Worm (Caenorhabditis elegans) whole organism, early embryonic: ENCODE measurements around the gene C47D12.4.

Source experiments
- B0310.2 ChIP-seq: sonication (generic microtip); optimal IDR thresholded peaks from 2 replicates; lab custom pipeline; 2016; ENCODE audit warnings: mild to moderate bottlenecking, missing genetic modification characterization, missing compliant biosample characterization
- F13C5.2 ChIP-seq: sonication (generic microtip); optimal IDR thresholded peaks from 2 replicates; lab custom pipeline; 2017; ENCODE audit warnings: mild to moderate bottlenecking, missing genetic modification characterization, inconsistent platforms, missing compliant biosample characterization
- aly-1 ChIP-seq: sonication (generic microtip); optimal IDR thresholded peaks from 2 replicates; lab custom pipeline; 2016; ENCODE audit warnings: missing genetic modification characterization, missing compliant biosample characterization
- ama-1 ChIP-seq: fragments of 150-350 bp; optimal IDR thresholded peaks from 2 replicates; lab custom pipeline; 2014
- ceh-13 ChIP-seq: fragments of 200-800 bp; sonication (Bioruptor generic); optimal IDR thresholded peaks from 2 replicates; lab custom pipeline; 2018; ENCODE audit warnings: mild to moderate bottlenecking, missing genetic modification characterization, missing compliant biosample characterization
- ceh-36 ChIP-seq: sonication (generic microtip); optimal IDR thresholded peaks from 2 replicates; lab custom pipeline; 2016; ENCODE audit warnings: missing genetic modification characterization, inconsistent platforms, missing compliant biosample characterization
- ets-7 ChIP-seq: sonication (generic microtip); optimal IDR thresholded peaks from 2 replicates; lab custom pipeline; 2016; ENCODE audit warnings: missing genotype, missing genetic modification characterization, missing compliant biosample characterization
- flt-1 ChIP-seq: fragments of 200-800 bp; sonication (Bioruptor generic); IDR thresholded peaks from 2 replicates; pipeline ENCODE4 v1.3.6; 2022; ENCODE audit warnings: missing genetic modification characterization, missing compliant biosample characterization
- hmbx-1 ChIP-seq: sonication (generic microtip); optimal IDR thresholded peaks from 2 replicates; lab custom pipeline; 2016; ENCODE audit warnings: mild to moderate bottlenecking, missing genetic modification characterization, missing compliant biosample characterization
- hmg-4 ChIP-seq: fragments of 200-800 bp; sonication (Bioruptor generic); optimal IDR thresholded peaks from 2 replicates; lab custom pipeline; 2018; ENCODE audit warnings: mild to moderate bottlenecking, missing genetic modification characterization, missing compliant biosample characterization
- hnd-1 ChIP-seq: sonication (generic microtip); optimal IDR thresholded peaks from 2 replicates; lab custom pipeline; 2016; ENCODE audit warnings: missing genetic modification characterization, missing compliant biosample characterization
- pes-1 ChIP-seq: fragments of 200-800 bp; sonication (Bioruptor generic); IDR thresholded peaks from 2 replicates; pipeline ENCODE4 v1.3.6; 2022; ENCODE audit warnings: missing genetic modification reagents, missing genetic modification characterization, missing compliant biosample characterization
- scrt-1 ChIP-seq: fragments of 200-800 bp; sonication (Bioruptor generic); IDR thresholded peaks from 2 replicates; pipeline ENCODE4 v1.3.6; 2022; ENCODE audit warnings: missing genetic modification characterization, missing compliant biosample characterization
- sea-1 ChIP-seq: fragments of 200-800 bp; sonication (Bioruptor generic); conservative IDR thresholded peaks from 2 replicates; pipeline ENCODE4 v1.3.6; 2022; ENCODE audit warnings: missing genetic modification characterization, missing compliant biosample characterization
- tbx-11 ChIP-seq: fragments of 200-800 bp; sonication (Bioruptor generic); IDR thresholded peaks from 2 replicates; pipeline ENCODE4 v1.3.6; 2022; ENCODE audit warnings: missing genetic modification characterization, missing compliant biosample characterization
- tbx-37 ChIP-seq: fragments of 200-800 bp; sonication (Bioruptor generic); conservative IDR thresholded peaks from 2 replicates; pipeline ENCODE4 v1.3.6; 2022; ENCODE audit warnings: missing genetic modification reagents, missing genetic modification characterization, missing compliant biosample characterization
- tra-4 ChIP-seq: sonication (generic microtip); optimal IDR thresholded peaks from 2 replicates; lab custom pipeline; 2017; ENCODE audit warnings: missing genetic modification characterization, missing compliant biosample characterization

The C47D12.4 gene

ce11 chrII:11710771-11711170 is 29.2 kb downstream of the C47D12.4 start:
- TF ChIP-seq flt-1 = no peak
- TF ChIP-seq ama-1 = no peak
- TF ChIP-seq scrt-1 (GFP tag; lab: Robert Waterston, UW) = no peak
- no peak for TF ChIP-seq hnd-1

DNA sequence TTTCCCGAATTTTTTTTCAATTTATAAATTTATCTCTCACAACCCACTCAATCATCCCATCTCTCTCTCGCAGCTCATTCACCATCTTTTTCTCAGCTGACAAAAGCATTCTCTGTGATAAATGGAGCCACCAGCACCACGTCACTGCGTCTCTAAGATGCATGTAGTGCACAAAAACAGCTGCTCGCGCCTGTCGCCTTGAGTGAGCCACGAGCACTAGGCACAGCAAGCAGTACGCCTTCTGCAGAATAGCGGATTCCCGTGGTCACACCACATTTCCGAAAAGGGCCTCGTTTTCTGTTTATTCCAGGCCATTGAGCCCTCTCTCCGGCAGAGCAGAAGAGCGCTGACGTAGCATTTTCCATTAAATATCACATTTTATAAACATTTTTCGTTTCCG is 32.0 kb downstream of the C47D12.4 start, which contains the start of gene F13D12.10:
Gene F13D12.10 (plus strand): TSS at position 231 of the 400 bp plus-strand sequence.
- TF ChIP-seq hmg-4 (GFP tag; lab: Kevin White, UChicago) (no peak), scrt-1 (GFP tag; lab: Robert Waterston, UW) (no peak), hmbx-1 (tag; lab: Kevin White, UChicago) (no peak), ama-1 (no peak), tbx-37 (GFP tag; lab: Robert Waterston, UW) (no peak), ets-7 (tag; lab: Kevin White, UChicago) (no peak), flt-1 (no peak), B0310.2 (tag; lab: Kevin White, UChicago) (no peak), hnd-1 (no peak), pes-1 (GFP tag; lab: Robert Waterston, UW) (no peak), tra-4 (no peak), tbx-11 (GFP tag; lab: Robert Waterston, UW) (no peak), ceh-13 (GFP tag; lab: Kevin White, UChicago) (no peak), aly-1 (tag; lab: Kevin White, UChicago) (no peak)

DNA sequence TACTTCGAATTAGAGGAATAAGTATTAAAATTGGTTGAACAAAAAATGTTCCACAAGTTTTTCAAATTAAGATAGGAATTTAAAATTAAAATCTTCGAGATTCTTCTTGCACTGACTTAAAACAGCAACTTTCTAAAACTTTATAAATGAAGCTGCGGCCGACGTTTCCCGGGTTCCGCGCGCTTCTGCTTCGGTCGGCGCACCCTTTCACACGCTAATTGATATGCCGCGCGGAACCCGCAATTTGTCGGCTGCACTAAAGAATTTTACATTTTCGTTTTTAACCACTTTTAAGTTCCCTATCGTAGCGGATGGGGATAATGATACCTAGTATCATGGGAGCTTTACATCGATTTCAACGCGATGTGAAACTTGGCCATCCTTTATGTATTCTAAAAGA is 33.2 kb downstream of the C47D12.4 start:
- no peak for TF ChIP-seq ceh-36 (tag; lab: Kevin White, UChicago)
- no peak for TF ChIP-seq pes-1 (GFP tag; lab: Robert Waterston, UW)
- TF ChIP-seq hmg-4 (GFP tag; lab: Kevin White, UChicago) = no peak
- TF ChIP-seq scrt-1 (GFP tag; lab: Robert Waterston, UW) = no peak
- TF ChIP-seq hmbx-1 (tag; lab: Kevin White, UChicago) = no peak
- TF ChIP-seq F13C5.2 (tag; lab: Kevin White, UChicago) = no peak
- no peak for TF ChIP-seq B0310.2 (tag; lab: Kevin White, UChicago)
- no peak for TF ChIP-seq ceh-13 (GFP tag; lab: Kevin White, UChicago)
- TF ChIP-seq sea-1 (GFP tag; lab: Robert Waterston, UW) = no peak

DNA sequence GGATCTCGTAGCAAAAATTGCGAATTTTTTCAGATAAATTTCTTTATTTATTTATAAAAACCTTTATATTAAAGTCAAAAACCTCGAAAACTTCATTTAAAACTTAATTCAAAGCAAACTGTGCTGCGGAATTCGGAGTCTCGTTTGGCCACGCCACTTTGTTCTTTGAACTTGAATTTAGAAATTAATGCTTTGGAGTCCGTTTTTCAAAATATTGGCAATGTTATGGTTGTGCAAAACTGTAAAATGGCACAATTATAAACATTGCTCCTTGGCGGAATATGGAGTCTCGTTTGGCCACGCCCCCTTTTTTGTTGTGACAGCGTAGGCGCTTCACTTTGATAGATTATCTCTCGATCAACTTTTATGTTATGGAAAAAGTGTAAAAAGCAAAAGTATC is 38.0 kb downstream of the C47D12.4 start:
- no peak for TF ChIP-seq hmbx-1 (tag; lab: Kevin White, UChicago)
- TF ChIP-seq ceh-13 (GFP tag; lab: Kevin White, UChicago) = no peak
- no peak for TF ChIP-seq tra-4
- no peak for TF ChIP-seq ama-1

DNA sequence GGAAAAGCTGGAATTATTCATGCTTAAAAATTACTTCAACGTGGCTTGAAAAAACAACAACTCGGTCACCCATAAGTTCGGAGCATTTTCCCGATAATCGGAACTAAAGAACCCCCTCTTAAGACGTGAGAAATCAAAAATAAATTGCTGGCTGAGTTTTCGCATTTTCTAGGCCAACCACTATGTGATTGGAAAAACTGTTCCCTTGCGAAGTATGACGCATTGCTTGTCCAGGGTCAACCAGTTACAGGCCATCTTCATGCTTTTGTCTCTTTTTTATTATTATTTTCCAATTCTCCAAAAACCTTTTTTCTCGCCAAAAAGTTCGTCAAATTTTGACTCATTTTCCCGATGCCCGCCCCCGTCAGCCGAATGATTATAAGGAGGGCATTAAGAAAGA is 38.5 kb downstream of the C47D12.4 start, which contains the start of gene F13D12.3:
Gene F13D12.3 (plus strand): TSS at position 301 of the 400 bp plus-strand sequence.
- TF ChIP-seq flt-1 (no peak), hmbx-1 (tag; lab: Kevin White, UChicago) (no peak), aly-1 (tag; lab: Kevin White, UChicago) (no peak), ama-1 (no peak), tbx-11 (GFP tag; lab: Robert Waterston, UW) (no peak), sea-1 (GFP tag; lab: Robert Waterston, UW) (no peak), tbx-37 (GFP tag; lab: Robert Waterston, UW) (no peak), ets-7 (tag; lab: Kevin White, UChicago) (no peak), ceh-13 (GFP tag; lab: Kevin White, UChicago) (no peak), tra-4 (no peak), hnd-1 (no peak), F13C5.2 (tag; lab: Kevin White, UChicago) (no peak), ceh-36 (tag; lab: Kevin White, UChicago) (no peak), pes-1 (GFP tag; lab: Robert Waterston, UW) (no peak), B0310.2 (tag; lab: Kevin White, UChicago) (no peak), hmg-4 (GFP tag; lab: Kevin White, UChicago) (no peak), scrt-1 (GFP tag; lab: Robert Waterston, UW) (no peak)

- no peak for TF ChIP-seq scrt-1 (GFP tag; lab: Robert Waterston, UW)
- TF ChIP-seq sea-1 (GFP tag; lab: Robert Waterston, UW) = no peak
Measured at ce11 chrII:11720819-11721218, 39.2 kb downstream of the C47D12.4 start.

ce11 chrII:11721604-11722003 is 40.0 kb downstream of the C47D12.4 start:
- TF ChIP-seq pes-1 (GFP tag; lab: Robert Waterston, UW) (no peak), B0310.2 (tag; lab: Kevin White, UChicago) (no peak), F13C5.2 (tag; lab: Kevin White, UChicago) (no peak), hmbx-1 (tag; lab: Kevin White, UChicago) (no peak), scrt-1 (GFP tag; lab: Robert Waterston, UW) (no peak), ets-7 (tag; lab: Kevin White, UChicago) (no peak), flt-1 (no peak), aly-1 (tag; lab: Kevin White, UChicago) (no peak), hmg-4 (GFP tag; lab: Kevin White, UChicago) (no peak), sea-1 (GFP tag; lab: Robert Waterston, UW) (no peak), hnd-1 (no peak), ceh-13 (GFP tag; lab: Kevin White, UChicago) (no peak), ceh-36 (tag; lab: Kevin White, UChicago) (no peak), ama-1 (no peak), tbx-11 (GFP tag; lab: Robert Waterston, UW) (no peak)

DNA sequence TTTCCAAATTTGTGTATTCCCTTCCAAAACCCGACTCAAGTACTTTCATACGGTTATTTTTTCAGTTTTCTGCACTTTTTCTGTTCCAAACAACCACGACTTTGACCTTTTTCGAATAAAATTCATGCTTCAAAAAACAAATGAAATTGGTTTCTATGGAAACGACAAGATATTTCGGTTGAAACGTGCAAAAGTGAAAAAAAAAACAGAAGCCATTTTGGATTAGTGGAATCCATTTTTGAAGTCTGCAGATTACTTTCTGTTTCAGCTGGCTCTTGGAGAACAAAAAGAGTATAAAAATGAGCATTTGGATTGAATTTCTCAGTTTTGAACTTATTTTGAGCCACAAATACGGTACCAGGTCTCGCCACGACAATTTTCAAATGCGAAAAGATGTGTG is 40.6 kb downstream of the C47D12.4 start:
- TF ChIP-seq hmbx-1 (tag; lab: Kevin White, UChicago) (no peak), F13C5.2 (tag; lab: Kevin White, UChicago) (no peak), aly-1 (tag; lab: Kevin White, UChicago) (no peak), ceh-36 (tag; lab: Kevin White, UChicago) (no peak), tra-4 (no peak), sea-1 (GFP tag; lab: Robert Waterston, UW) (no peak), ama-1 (no peak), ets-7 (tag; lab: Kevin White, UChicago) (no peak), tbx-11 (GFP tag; lab: Robert Waterston, UW) (no peak), tbx-37 (GFP tag; lab: Robert Waterston, UW) (no peak), scrt-1 (GFP tag; lab: Robert Waterston, UW) (no peak), pes-1 (GFP tag; lab: Robert Waterston, UW) (no peak), hnd-1 (no peak), ceh-13 (GFP tag; lab: Kevin White, UChicago) (no peak), hmg-4 (GFP tag; lab: Kevin White, UChicago) (no peak), B0310.2 (tag; lab: Kevin White, UChicago) (no peak)
